Worm (Caenorhabditis elegans) whole organism, early embryonic: ENCODE measurements around the gene T16D1.1.

ENCODE experiments used
- B0310.2 ChIP-seq: sonication (generic microtip); optimal IDR thresholded peaks from 2 replicates; lab custom pipeline; 2016; ENCODE audit warnings: mild to moderate bottlenecking, missing genetic modification characterization, missing compliant biosample characterization
- F13C5.2 ChIP-seq: sonication (generic microtip); optimal IDR thresholded peaks from 2 replicates; lab custom pipeline; 2017; ENCODE audit warnings: mild to moderate bottlenecking, missing genetic modification characterization, inconsistent platforms, missing compliant biosample characterization
- aly-1 ChIP-seq: sonication (generic microtip); optimal IDR thresholded peaks from 2 replicates; lab custom pipeline; 2016; ENCODE audit warnings: missing genetic modification characterization, missing compliant biosample characterization
- ama-1 ChIP-seq: fragments of 150-350 bp; optimal IDR thresholded peaks from 2 replicates; lab custom pipeline; 2014
- ceh-13 ChIP-seq: fragments of 200-800 bp; sonication (Bioruptor generic); optimal IDR thresholded peaks from 2 replicates; lab custom pipeline; 2018; ENCODE audit warnings: mild to moderate bottlenecking, missing genetic modification characterization, missing compliant biosample characterization
- ceh-36 ChIP-seq: sonication (generic microtip); optimal IDR thresholded peaks from 2 replicates; lab custom pipeline; 2016; ENCODE audit warnings: missing genetic modification characterization, inconsistent platforms, missing compliant biosample characterization
- ets-7 ChIP-seq: sonication (generic microtip); optimal IDR thresholded peaks from 2 replicates; lab custom pipeline; 2016; ENCODE audit warnings: missing genotype, missing genetic modification characterization, missing compliant biosample characterization
- flt-1 ChIP-seq: fragments of 200-800 bp; sonication (Bioruptor generic); IDR thresholded peaks from 2 replicates; pipeline ENCODE4 v1.3.6; 2022; ENCODE audit warnings: missing genetic modification characterization, missing compliant biosample characterization
- hmbx-1 ChIP-seq: sonication (generic microtip); optimal IDR thresholded peaks from 2 replicates; lab custom pipeline; 2016; ENCODE audit warnings: mild to moderate bottlenecking, missing genetic modification characterization, missing compliant biosample characterization
- hmg-4 ChIP-seq: fragments of 200-800 bp; sonication (Bioruptor generic); optimal IDR thresholded peaks from 2 replicates; lab custom pipeline; 2018; ENCODE audit warnings: mild to moderate bottlenecking, missing genetic modification characterization, missing compliant biosample characterization
- hnd-1 ChIP-seq: sonication (generic microtip); optimal IDR thresholded peaks from 2 replicates; lab custom pipeline; 2016; ENCODE audit warnings: missing genetic modification characterization, missing compliant biosample characterization
- pes-1 ChIP-seq: fragments of 200-800 bp; sonication (Bioruptor generic); IDR thresholded peaks from 2 replicates; pipeline ENCODE4 v1.3.6; 2022; ENCODE audit warnings: missing genetic modification reagents, missing genetic modification characterization, missing compliant biosample characterization
- scrt-1 ChIP-seq: fragments of 200-800 bp; sonication (Bioruptor generic); IDR thresholded peaks from 2 replicates; pipeline ENCODE4 v1.3.6; 2022; ENCODE audit warnings: missing genetic modification characterization, missing compliant biosample characterization
- sea-1 ChIP-seq: fragments of 200-800 bp; sonication (Bioruptor generic); conservative IDR thresholded peaks from 2 replicates; pipeline ENCODE4 v1.3.6; 2022; ENCODE audit warnings: missing genetic modification characterization, missing compliant biosample characterization
- tbx-11 ChIP-seq: fragments of 200-800 bp; sonication (Bioruptor generic); IDR thresholded peaks from 2 replicates; pipeline ENCODE4 v1.3.6; 2022; ENCODE audit warnings: missing genetic modification characterization, missing compliant biosample characterization
- tbx-37 ChIP-seq: fragments of 200-800 bp; sonication (Bioruptor generic); conservative IDR thresholded peaks from 2 replicates; pipeline ENCODE4 v1.3.6; 2022; ENCODE audit warnings: missing genetic modification reagents, missing genetic modification characterization, missing compliant biosample characterization
- tra-4 ChIP-seq: sonication (generic microtip); optimal IDR thresholded peaks from 2 replicates; lab custom pipeline; 2017; ENCODE audit warnings: missing genetic modification characterization, missing compliant biosample characterization

Gene T16D1.1

DNA sequence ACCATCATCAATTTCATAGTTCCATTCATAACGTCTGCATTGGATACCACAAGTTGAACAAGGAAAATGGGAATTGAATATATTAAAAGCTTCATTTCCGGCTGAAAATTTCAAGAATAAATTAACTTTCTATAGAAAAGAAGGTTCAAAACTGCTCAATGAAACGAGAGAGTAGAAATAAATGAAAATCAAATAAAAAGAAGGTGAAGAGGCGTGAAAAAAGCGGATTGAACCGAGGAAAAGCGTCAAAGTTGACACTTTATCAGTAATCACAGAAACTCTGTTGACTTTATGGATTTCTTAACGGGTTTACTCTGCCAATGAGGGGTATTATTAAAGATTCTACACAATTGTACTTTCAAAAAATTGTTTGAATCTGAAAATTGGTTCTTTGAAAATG, 3.1 kb downstream of the T16D1.1 start, which contains the start of gene pho-4:
pho-4 (minus strand) TSS at position 101 of the 400 bp plus-strand sequence.
- TF ChIP-seq tbx-37 (no peak), hmg-4 (GFP tag; lab: Kevin White, UChicago) (no peak), sea-1 (no peak), ceh-13 (GFP tag; lab: Kevin White, UChicago) (no peak), tra-4 (no peak), F13C5.2 (no peak), pes-1 (GFP tag; lab: Robert Waterston, UW) (no peak), tbx-11 (GFP tag; lab: Robert Waterston, UW) (no peak), hnd-1 (tag; lab: Kevin White, UChicago) (no peak), ceh-36 (tag; lab: Kevin White, UChicago) (no peak), ama-1 (lab: Kevin White, UChicago) (no peak), hmbx-1 (tag; lab: Kevin White, UChicago) (no peak)

DNA sequence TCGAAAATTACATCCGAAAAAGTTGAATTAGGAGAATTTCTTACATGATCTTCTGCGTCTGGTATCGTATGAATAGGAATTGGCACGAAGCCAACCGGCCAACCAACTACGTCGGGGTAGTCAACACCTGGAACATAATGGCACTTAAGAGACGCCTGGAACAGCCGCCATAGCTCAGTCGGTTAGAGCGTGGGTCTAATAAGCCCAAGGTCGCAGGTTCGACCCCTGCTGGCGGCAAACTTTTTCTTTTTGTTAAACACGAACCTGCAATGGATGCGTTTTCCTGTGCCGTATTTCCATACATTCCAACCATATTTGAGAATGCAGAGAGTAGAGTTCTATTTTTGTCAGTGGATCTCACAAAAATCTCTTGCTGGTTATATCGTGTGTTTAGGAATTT, 3.8 kb downstream of the T16D1.1 start:
- TF ChIP-seq aly-1 (no peak), tbx-11 (GFP tag; lab: Robert Waterston, UW) (0 out of 2 replicates have a peak, but pooled peaks have one; percentile 43), ceh-13 (GFP tag; lab: Kevin White, UChicago) (no peak), flt-1 (GFP tag; lab: Robert Waterston, UW) (0 out of 2 replicates have a peak, but pooled peaks have one; percentile 10), ama-1 (lab: Kevin White, UChicago) (no peak), scrt-1 (GFP tag; lab: Robert Waterston, UW) (peak; percentile 61; the same call in 1 of the 2 replicates)

DNA sequence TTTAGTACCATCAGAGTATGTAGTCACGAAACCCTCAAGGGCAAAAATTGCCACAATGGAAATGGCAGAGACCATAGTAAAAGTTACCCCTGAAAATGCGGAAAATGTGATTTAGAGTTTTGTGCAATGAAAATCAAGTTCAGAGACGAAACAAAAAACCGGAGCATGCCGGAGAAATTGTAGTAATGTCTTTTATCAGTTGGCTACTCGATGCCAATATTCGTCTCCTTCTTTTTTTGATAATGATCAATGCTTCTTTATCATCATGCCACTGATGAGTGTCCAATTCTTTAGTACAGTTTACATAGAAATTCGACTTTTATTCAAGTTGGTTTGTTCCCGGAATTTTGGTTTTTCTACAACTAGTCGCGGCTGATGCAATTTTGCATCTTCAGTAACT, 5.7 kb downstream of the T16D1.1 start, which contains the start of gene pho-1:
pho-1 (minus strand) TSS at position 89 of the 400 bp plus-strand sequence.
- TF ChIP-seq tbx-37, result no peak
- TF ChIP-seq flt-1 (GFP tag; lab: Robert Waterston, UW), result no peak
- no peak for TF ChIP-seq hnd-1 (tag; lab: Kevin White, UChicago)
- no peak for TF ChIP-seq hmg-4 (GFP tag; lab: Kevin White, UChicago)
- TF ChIP-seq sea-1, result no peak
- no peak for TF ChIP-seq hmbx-1 (tag; lab: Kevin White, UChicago)
- no peak for TF ChIP-seq tra-4
- no peak for TF ChIP-seq aly-1
- TF ChIP-seq ama-1 (lab: Kevin White, UChicago), result no peak
- no peak for TF ChIP-seq F13C5.2
- TF ChIP-seq B0310.2 (tag; lab: Kevin White, UChicago), result no peak
- no peak for TF ChIP-seq scrt-1 (GFP tag; lab: Robert Waterston, UW)
- no peak for TF ChIP-seq ets-7 (tag; lab: Kevin White, UChicago)
- no peak for TF ChIP-seq tbx-11 (GFP tag; lab: Robert Waterston, UW)
- no peak for TF ChIP-seq pes-1 (GFP tag; lab: Robert Waterston, UW)
- TF ChIP-seq ceh-13 (GFP tag; lab: Kevin White, UChicago), result no peak
- no peak for TF ChIP-seq ceh-36 (tag; lab: Kevin White, UChicago)

DNA sequence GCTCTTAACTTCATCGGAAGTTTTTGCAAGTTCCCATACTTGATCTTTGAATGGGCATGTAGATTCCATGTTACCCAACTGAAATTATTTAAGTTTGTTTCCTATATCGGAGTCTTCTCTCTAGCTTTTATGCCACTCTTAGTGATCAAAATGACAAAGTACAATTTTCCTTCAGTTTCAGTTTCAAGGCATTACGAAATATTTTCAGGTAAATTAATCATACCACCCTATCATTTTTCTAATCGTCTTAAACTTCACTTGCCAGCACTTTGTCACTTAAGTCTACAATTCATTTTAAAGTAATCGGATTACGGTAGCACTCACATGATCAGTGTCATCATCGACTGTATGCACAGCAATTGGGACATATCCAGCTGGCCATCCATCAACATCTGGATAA, 6.7 kb downstream of the T16D1.1 start:
- TF ChIP-seq tbx-37 (no peak), ceh-13 (GFP tag; lab: Kevin White, UChicago) (no peak), pes-1 (GFP tag; lab: Robert Waterston, UW) (no peak), hmg-4 (GFP tag; lab: Kevin White, UChicago) (no peak), tra-4 (no peak), B0310.2 (tag; lab: Kevin White, UChicago) (no peak), flt-1 (GFP tag; lab: Robert Waterston, UW) (no peak), scrt-1 (GFP tag; lab: Robert Waterston, UW) (no peak), ama-1 (lab: Kevin White, UChicago) (no peak), sea-1 (no peak), ceh-36 (tag; lab: Kevin White, UChicago) (no peak), tbx-11 (GFP tag; lab: Robert Waterston, UW) (no peak), ets-7 (tag; lab: Kevin White, UChicago) (no peak), F13C5.2 (no peak), aly-1 (no peak), hnd-1 (tag; lab: Kevin White, UChicago) (no peak)

DNA sequence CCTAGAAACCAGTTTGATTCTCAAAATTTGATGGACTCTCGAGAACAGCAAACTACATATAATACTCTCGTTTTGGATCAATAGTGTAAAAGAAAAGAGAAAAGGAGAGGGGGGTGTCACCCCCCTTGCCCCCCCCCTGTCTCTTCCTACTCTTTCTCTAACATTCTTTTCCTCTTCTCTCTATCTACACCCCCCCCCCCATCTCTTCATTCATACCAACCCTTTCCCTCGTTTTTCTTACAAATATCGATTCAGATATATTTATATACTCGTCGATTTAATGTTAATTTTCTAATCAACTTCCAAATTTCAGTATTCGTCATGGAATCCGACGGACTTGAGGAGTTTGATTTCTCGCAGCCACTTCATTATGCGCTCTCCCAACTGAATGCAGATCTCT, 10.3 kb downstream of the T16D1.1 start, which contains the start of gene EGAP2.1:
EGAP2.1 (plus strand) TSS at position 301 of the 400 bp plus-strand sequence.
- TF ChIP-seq B0310.2 (tag; lab: Kevin White, UChicago), result no peak
- TF ChIP-seq ama-1 (lab: Kevin White, UChicago), result no peak
- TF ChIP-seq ceh-13 (GFP tag; lab: Kevin White, UChicago), result no peak
- TF ChIP-seq hmg-4 (GFP tag; lab: Kevin White, UChicago), result no peak
- no peak for TF ChIP-seq sea-1

DNA sequence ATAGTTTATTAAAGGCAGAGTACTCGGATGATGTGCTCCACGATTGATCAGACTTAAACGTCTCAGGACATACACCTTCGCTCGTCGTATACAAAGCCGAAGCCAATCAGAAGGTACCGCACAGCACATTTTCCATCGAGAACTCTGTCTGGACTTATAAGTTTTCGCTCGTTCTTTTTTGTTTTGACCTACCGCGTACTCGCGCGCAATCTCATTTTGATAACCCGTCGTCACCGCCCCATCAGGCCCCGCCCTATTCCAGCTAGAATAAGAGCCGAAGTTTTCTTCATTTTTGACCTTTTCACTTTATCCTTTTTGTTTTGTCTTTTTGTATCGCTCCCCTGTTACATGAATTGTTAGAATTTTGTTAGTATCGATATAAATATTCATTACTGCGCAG, 11.9 kb downstream of the T16D1.1 start, which contains the start of gene EGAP2.2:
EGAP2.2 (plus strand) TSS at position 301 of the 400 bp plus-strand sequence.
- TF ChIP-seq pes-1 (GFP tag; lab: Robert Waterston, UW) (no peak), aly-1 (no peak), scrt-1 (GFP tag; lab: Robert Waterston, UW) (no peak), flt-1 (GFP tag; lab: Robert Waterston, UW) (no peak), F13C5.2 (no peak), ets-7 (tag; lab: Kevin White, UChicago) (no peak), tbx-37 (no peak), hmg-4 (GFP tag; lab: Kevin White, UChicago) (no peak), hnd-1 (tag; lab: Kevin White, UChicago) (no peak), tbx-11 (GFP tag; lab: Robert Waterston, UW) (no peak), ceh-36 (tag; lab: Kevin White, UChicago) (no peak), ama-1 (lab: Kevin White, UChicago) (no peak), B0310.2 (tag; lab: Kevin White, UChicago) (no peak)

DNA sequence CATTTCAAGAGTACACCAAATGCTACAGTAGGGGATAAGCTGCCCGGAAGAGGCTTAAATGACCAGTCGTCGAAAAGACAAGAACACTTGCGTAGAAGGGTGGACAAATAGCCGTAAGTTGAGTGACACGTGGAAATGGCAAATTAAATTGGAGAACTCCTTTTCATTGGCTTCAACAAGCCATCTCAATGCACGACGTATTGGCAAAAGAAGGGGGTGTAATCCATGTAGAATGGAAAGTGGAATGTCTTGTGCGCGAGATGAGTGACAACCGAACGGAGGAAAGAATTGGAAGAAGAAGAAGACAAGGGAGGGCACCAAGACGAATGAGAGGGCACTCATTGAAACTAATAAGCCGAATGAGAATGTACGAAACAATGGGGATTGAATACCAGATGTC, 12.8 kb downstream of the T16D1.1 start:
- TF ChIP-seq pes-1 (GFP tag; lab: Robert Waterston, UW) (no peak), sea-1 (no peak), ets-7 (tag; lab: Kevin White, UChicago) (no peak), tbx-11 (GFP tag; lab: Robert Waterston, UW) (no peak), flt-1 (GFP tag; lab: Robert Waterston, UW) (no peak), hmg-4 (GFP tag; lab: Kevin White, UChicago) (peak; percentile 46), tra-4 (no peak)
